Worm (Caenorhabditis elegans): ENCODE measurements around the gene F18E3.11.

ce11 chrV:7386052-7386573 is 27.2 kb upstream of the F18E3.11 start, which contains the start of gene srp-6:
- TF ChIP-seq che-1 (tag; optimal IDR thresholded peaks at IDR 0.05) (no peak), ceh-45 (GFP tag; IDR thresholded peaks at IDR 0.05) (no peak), ceh-14 (tag; optimal IDR thresholded peaks at IDR 0.05) (no peak), hlh-6 (tag; optimal IDR thresholded peaks at IDR 0.05) (no peak), ets-4 (tag; optimal IDR thresholded peaks at IDR 0.05) (no peak)

Data from whole organism, late embryonic.